Worm (Caenorhabditis elegans): ENCODE results near the gene Y54G2A.72.
"Not testable (repeated sequence)": the region's sequence is repeated elsewhere in the genome, so short reads cannot be mapped to it uniquely, and the experiment has no call there.

- TF ChIP-seq unc-62 (GFP tag; optimal IDR thresholded peaks at IDR 0.05); nhr-12 (tag; optimal IDR thresholded peaks at IDR 0.05); ztf-11 (tag; optimal IDR thresholded peaks at IDR 0.05); lsy-2 (tag; optimal IDR thresholded peaks at IDR 0.05); flh-1 (GFP tag; optimal IDR thresholded peaks at IDR 0.05); nhr-76 (tag; optimal IDR thresholded peaks at IDR 0.05); bed-3 (GFP tag; optimal IDR thresholded peaks at IDR 0.05): not testable (repeated sequence)
These were observed 23.6 kb downstream of the Y54G2A.72 start, which contains the start of gene Y54G2A.44 for ce11 chrIV:2801558-2801957.

All from whole organism, mixed stage, embryonic.